Fruit fly (Drosophila melanogaster): ENCODE results near the gene Nuak.
A peak's percentile ranks its signal among the peaks of the same experiment; 100 is the strongest.

DNA sequence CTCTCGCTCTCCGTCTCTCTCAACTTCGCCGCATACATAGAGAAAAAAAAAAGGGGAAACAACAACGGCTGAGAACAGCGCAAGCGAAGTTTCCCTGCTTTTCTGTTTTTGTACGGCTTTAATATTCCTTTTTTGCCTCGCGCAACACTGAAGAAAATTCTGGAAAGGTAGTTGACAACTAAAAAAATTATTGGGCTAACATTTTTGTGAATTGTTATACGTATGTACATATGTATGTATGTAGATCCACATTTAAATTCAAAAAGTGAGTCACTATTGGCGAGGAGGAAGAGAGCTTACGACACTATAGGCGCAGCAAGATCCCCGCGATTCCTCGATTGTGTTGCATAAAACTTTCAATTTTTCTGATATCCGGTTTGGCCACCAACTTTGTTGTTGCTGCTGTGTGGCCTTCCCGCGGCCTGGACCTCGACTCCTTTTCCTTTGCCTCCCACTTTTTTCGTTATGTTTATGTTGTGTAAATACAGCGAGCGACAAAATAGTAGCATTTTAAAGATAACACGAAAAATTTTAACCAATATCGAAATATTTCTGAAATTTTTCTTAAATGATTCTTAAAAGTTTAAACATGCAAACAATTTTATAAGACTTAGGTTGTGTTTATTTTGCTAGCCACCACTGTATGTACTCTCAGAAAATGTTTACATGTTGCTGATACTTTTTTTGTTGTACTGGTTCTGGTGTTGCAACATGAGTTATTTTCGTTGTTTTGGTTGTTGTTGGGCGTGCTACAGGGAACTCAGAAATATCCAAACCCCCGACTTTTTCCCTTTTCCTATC lies 92.7 kb downstream of the Nuak start:
- peak; percentile 67 for TF ChIP-seq run (tag; optimal IDR thresholded peaks at IDR 0.05)
- TF ChIP-seq Bdp1 (GFP tag; optimal IDR thresholded peaks at IDR 0.05) = peak; percentile 60
- peak; percentile 88 for TF ChIP-seq dmrt11E (tag; optimal IDR thresholded peaks at IDR 0.05)
- no peak for TF ChIP-seq fru (optimal IDR thresholded peaks at IDR 0.05)
- peak; percentile 88 for TF ChIP-seq lab (GFP tag; optimal IDR thresholded peaks at IDR 0.05)
- TF ChIP-seq CG15696 (tag; optimal IDR thresholded peaks at IDR 0.05) = peak; percentile 70
- no peak for TF ChIP-seq jigr1 (GFP tag; IDR thresholded peaks at IDR 0.05)
- no peak for TF ChIP-seq amos (GFP tag; IDR thresholded peaks at IDR 0.05; ENCODE audit: partially characterized antibody)
- no peak for TF ChIP-seq CG2129 (GFP tag; IDR thresholded peaks at IDR 0.05; ENCODE audit: partially characterized antibody)
- peak; percentile 76 for TF ChIP-seq gcm (GFP tag; optimal IDR thresholded peaks at IDR 0.05)
- TF ChIP-seq NFAT (GFP tag; IDR thresholded peaks at IDR 0.05) = no peak
- TF ChIP-seq CG16779 (GFP tag; IDR thresholded peaks at IDR 0.05) = no peak
- TF ChIP-seq fd96Cb (tag; optimal IDR thresholded peaks at IDR 0.05) = peak; percentile 84
- peak; percentile 62 for TF ChIP-seq Bteb2 (GFP tag; optimal IDR thresholded peaks at IDR 0.05)

Data from whole organism, embryonic.